Worm (Caenorhabditis elegans) whole organism, mixed stage, embryonic: ENCODE results near the gene rmif-2.

Source experiments
- M03D4.4 ChIP-seq: sonication (generic microtip); optimal IDR thresholded peaks from 2 replicates; lab custom pipeline; 2017; ENCODE audit warnings: mild to moderate bottlenecking, missing genetic modification characterization, missing compliant biosample characterization
- blmp-1 ChIP-seq: fragments of 150-350 bp; optimal IDR thresholded peaks from 2 replicates; lab custom pipeline; 2014; ENCODE audit warnings: missing biosample characterization, missing genetic modification characterization
- ceh-39 ChIP-seq: fragments of 150-350 bp; optimal IDR thresholded peaks from 2 replicates; lab custom pipeline; 2014; ENCODE audit warnings: missing biosample characterization, missing genetic modification characterization
- ceh-43 ChIP-seq: fragments of 200-800 bp; sonication (Bioruptor generic); optimal IDR thresholded peaks from 2 replicates; lab custom pipeline; 2018; ENCODE audit warnings: mild to moderate bottlenecking, missing genetic modification characterization, moderate library complexity, missing compliant biosample characterization
- cnd-1 ChIP-seq: fragments of 200-800 bp; sonication (Bioruptor generic); optimal IDR thresholded peaks from 2 replicates; lab custom pipeline; 2018; ENCODE audit warnings: mild to moderate bottlenecking, missing genetic modification characterization, missing compliant biosample characterization
- ham-2 ChIP-seq: fragments of 200-800 bp; sonication (Bioruptor generic); optimal IDR thresholded peaks from 2 replicates; lab custom pipeline; 2018; ENCODE audit warnings: mild to moderate bottlenecking, missing genetic modification characterization, missing compliant biosample characterization
- hlh-1 ChIP-seq: fragments of 150-350 bp; optimal IDR thresholded peaks from 2 replicates; lab custom pipeline; 2014; ENCODE audit warnings: missing biosample characterization, missing genetic modification reagents, missing genetic modification characterization
- lin-13 ChIP-seq: fragments of 150-350 bp; optimal IDR thresholded peaks from 2 replicates; lab custom pipeline; 2014; ENCODE audit warnings: missing biosample characterization, missing genetic modification characterization
- lin-32 ChIP-seq: fragments of 200-800 bp; sonication (Bioruptor generic); optimal IDR thresholded peaks from 2 replicates; lab custom pipeline; 2018; ENCODE audit warnings: mild to moderate bottlenecking, missing genetic modification characterization, missing compliant biosample characterization
- lsy-2 ChIP-seq: fragments of 150-350 bp; optimal IDR thresholded peaks from 2 replicates; lab custom pipeline; 2014; ENCODE audit warnings: missing biosample characterization, missing genetic modification characterization
- mab-5 ChIP-seq: fragments of 150-350 bp; optimal IDR thresholded peaks from 2 replicates; lab custom pipeline; 2014; ENCODE audit warnings: missing biosample characterization, missing genetic modification characterization
- mls-2 ChIP-seq: sonication (generic microtip); optimal IDR thresholded peaks from 2 replicates; lab custom pipeline; 2016; ENCODE audit warnings: mild to moderate bottlenecking, missing genetic modification characterization, moderate library complexity, missing compliant biosample characterization
- nhr-2 ChIP-seq: fragments of 150-350 bp; optimal IDR thresholded peaks from 2 replicates; lab custom pipeline; 2014; ENCODE audit warnings: missing biosample characterization, missing genetic modification characterization
- nhr-237 ChIP-seq: fragments of 150-350 bp; optimal IDR thresholded peaks from 2 replicates; lab custom pipeline; 2014; ENCODE audit warnings: missing biosample characterization, missing genetic modification characterization
- nhr-28 ChIP-seq: fragments of 150-350 bp; optimal IDR thresholded peaks from 2 replicates; lab custom pipeline; 2014; ENCODE audit warnings: missing biosample characterization, missing genetic modification characterization
- nhr-76 ChIP-seq: sonication (generic microtip); optimal IDR thresholded peaks from 2 replicates; lab custom pipeline; 2017; ENCODE audit warnings: missing biosample characterization, missing genetic modification characterization
- pha-4 ChIP-seq: fragments of 150-350 bp; optimal IDR thresholded peaks from 2 replicates; lab custom pipeline; 2018; ENCODE audit warnings: missing biosample characterization, missing genetic modification reagents, missing genetic modification characterization
- sem-2 ChIP-seq: fragments of 200-800 bp; sonication (Bioruptor generic); optimal IDR thresholded peaks from 2 replicates; lab custom pipeline; 2018; ENCODE audit warnings: mild to moderate bottlenecking, missing genetic modification characterization, missing compliant biosample characterization
- snpc-4 ChIP-seq: fragments of 150-350 bp; optimal IDR thresholded peaks from 2 replicates; lab custom pipeline; 2014; ENCODE audit warnings: missing biosample characterization, missing genetic modification characterization
- zip-8 ChIP-seq: fragments of 150-350 bp; optimal IDR thresholded peaks from 2 replicates; lab custom pipeline; 2014; ENCODE audit warnings: missing biosample characterization, missing genetic modification characterization

rmif-2 gene

ce11 chrIV:1234780-1235179 lies 52.4 kb downstream of the rmif-2 start:
- TF ChIP-seq snpc-4: no peak
- TF ChIP-seq mab-5: no peak
- no peak for TF ChIP-seq zip-8 (tag; lab: Kevin White, UChicago)
- no peak for TF ChIP-seq M03D4.4
- no peak for TF ChIP-seq ceh-39
- no peak for TF ChIP-seq lsy-2
- TF ChIP-seq lin-32 (GFP tag; lab: Kevin White, UChicago): no peak

DNA sequence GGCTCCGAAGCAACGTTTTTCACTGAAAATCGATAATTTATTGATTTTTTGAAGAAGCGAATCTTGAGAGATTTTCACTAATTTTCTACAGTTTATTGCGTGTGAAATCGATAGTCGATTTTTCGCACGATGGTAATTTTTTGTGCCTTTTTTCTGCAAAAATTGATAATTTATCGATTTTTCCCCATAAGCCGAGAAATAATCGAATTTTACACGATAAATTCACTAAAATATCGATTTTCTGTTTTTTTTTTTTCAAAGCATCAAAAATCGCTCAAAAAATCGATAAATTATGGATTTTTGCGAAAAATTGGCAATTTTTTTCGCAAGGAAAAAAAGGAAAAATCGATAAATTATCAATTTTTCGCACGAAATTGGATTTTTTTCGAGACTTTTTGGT lies 53.4 kb downstream of the rmif-2 start:
- TF ChIP-seq sem-2: no peak
- no peak for TF ChIP-seq nhr-2
- no peak for TF ChIP-seq nhr-28
- no peak for TF ChIP-seq nhr-76 (tag; lab: Kevin White, UChicago)
- TF ChIP-seq mls-2 (tag; lab: Kevin White, UChicago): no peak
- no peak for TF ChIP-seq ceh-43 (GFP tag; lab: Kevin White, UChicago)
- no peak for TF ChIP-seq ham-2 (GFP tag; lab: Kevin White, UChicago)
- TF ChIP-seq lin-13 (tag; lab: Kevin White, UChicago): no peak
- no peak for TF ChIP-seq pha-4 (tag; lab: Kevin White, UChicago)
- TF ChIP-seq blmp-1 (tag; lab: Kevin White, UChicago): no peak
- TF ChIP-seq nhr-237 (tag; lab: Kevin White, UChicago): no peak
- no peak for TF ChIP-seq cnd-1
- no peak for TF ChIP-seq hlh-1 (tag; lab: Kevin White, UChicago)
- no peak for TF ChIP-seq snpc-4
- no peak for TF ChIP-seq lsy-2
- no peak for TF ChIP-seq M03D4.4
- no peak for TF ChIP-seq zip-8 (tag; lab: Kevin White, UChicago)
